Worm (Caenorhabditis elegans) whole organism, late embryonic: ENCODE results near the gene fbxa-215.

Experiments
- C08G9.2 ChIP-seq: sonication (generic microtip); optimal IDR thresholded peaks from 2 replicates; lab custom pipeline; 2016; ENCODE audit warnings: mild to moderate bottlenecking, missing genetic modification characterization, moderate library complexity, missing compliant biosample characterization
- C38D4.7 ChIP-seq: fragments of 200-800 bp; sonication (Bioruptor generic); optimal IDR thresholded peaks from 2 replicates; lab custom pipeline; 2018; ENCODE audit warnings: mild to moderate bottlenecking, missing genetic modification characterization, moderate library complexity, missing compliant biosample characterization
- K02D7.2 ChIP-seq: sonication (generic microtip); optimal IDR thresholded peaks from 2 replicates; lab custom pipeline; 2017; ENCODE audit warnings: mild to moderate bottlenecking, missing genetic modification characterization, missing compliant biosample characterization
- K09A11.1 ChIP-seq: sonication (generic microtip); optimal IDR thresholded peaks from 2 replicates; lab custom pipeline; 2017; ENCODE audit warnings: antibody characterized with exemption, mild to moderate bottlenecking, missing genetic modification characterization, missing compliant biosample characterization; ENCODE audit not compliant: insufficient read depth
- Y22D7AL.16 ChIP-seq: sonication (generic microtip); optimal IDR thresholded peaks from 2 replicates; lab custom pipeline; 2016; ENCODE audit warnings: missing genetic modification characterization, missing compliant biosample characterization
- ama-1 ChIP-seq: fragments of 150-350 bp; optimal IDR thresholded peaks from 2 replicates; lab custom pipeline; 2014
- ceh-18 ChIP-seq: sonication (generic microtip); optimal IDR thresholded peaks from 2 replicates; lab custom pipeline; 2016; ENCODE audit warnings: missing genetic modification characterization, missing compliant biosample characterization
- ceh-24 ChIP-seq: sonication (generic microtip); optimal IDR thresholded peaks from 2 replicates; lab custom pipeline; 2016; ENCODE audit warnings: mild to moderate bottlenecking, missing genetic modification characterization, missing compliant biosample characterization
- ceh-30 ChIP-seq: fragments of 150-350 bp; optimal IDR thresholded peaks from 2 replicates; lab custom pipeline; 2014; ENCODE audit warnings: missing biosample characterization, missing genetic modification characterization
- ceh-34 ChIP-seq: sonication (generic microtip); optimal IDR thresholded peaks from 2 replicates; lab custom pipeline; 2016; ENCODE audit warnings: mild to moderate bottlenecking, missing genetic modification characterization, missing compliant biosample characterization
- ceh-6 ChIP-seq: fragments of 200-800 bp; sonication (Bioruptor generic); optimal IDR thresholded peaks from 2 replicates; lab custom pipeline; 2018; ENCODE audit warnings: mild to moderate bottlenecking, missing genetic modification characterization, missing compliant biosample characterization
- ceh-9 ChIP-seq: sonication (generic microtip); optimal IDR thresholded peaks from 2 replicates; lab custom pipeline; 2016; ENCODE audit warnings: mild to moderate bottlenecking, missing genetic modification characterization, inconsistent platforms, missing compliant biosample characterization
- che-1 ChIP-seq: sonication (generic microtip); optimal IDR thresholded peaks from 2 replicates; lab custom pipeline; 2016; ENCODE audit warnings: mild to moderate bottlenecking, missing genetic modification characterization, missing compliant biosample characterization
- elt-4 ChIP-seq: sonication (generic microtip); optimal IDR thresholded peaks from 2 replicates; lab custom pipeline; 2016; ENCODE audit warnings: missing genetic modification characterization, missing compliant biosample characterization
- ets-4 ChIP-seq: sonication (generic microtip); optimal IDR thresholded peaks from 2 replicates; lab custom pipeline; 2016; ENCODE audit warnings: missing genetic modification characterization, missing compliant biosample characterization
- fax-1 ChIP-seq: sonication (generic microtip); optimal IDR thresholded peaks from 2 replicates; lab custom pipeline; 2016; ENCODE audit warnings: missing genotype, missing genetic modification characterization, missing compliant biosample characterization
- fkh-10 ChIP-seq: fragments of 150-350 bp; optimal IDR thresholded peaks from 2 replicates; lab custom pipeline; 2014; ENCODE audit warnings: missing biosample characterization, missing genetic modification reagents, missing genetic modification characterization
- fkh-6 ChIP-seq: sonication (generic microtip); optimal IDR thresholded peaks from 2 replicates; lab custom pipeline; 2016; ENCODE audit warnings: missing genetic modification characterization, missing compliant biosample characterization
- hlh-13 ChIP-seq: fragments of 200-800 bp; sonication (Bioruptor generic); optimal IDR thresholded peaks from 2 replicates; lab custom pipeline; 2018; ENCODE audit warnings: mild to moderate bottlenecking, missing genetic modification characterization, missing compliant biosample characterization
- hlh-30 ChIP-seq: sonication (generic microtip); optimal IDR thresholded peaks from 2 replicates; lab custom pipeline; 2017; ENCODE audit warnings: antibody characterized with exemption, missing genetic modification characterization, missing compliant biosample characterization; ENCODE audit not compliant: insufficient read depth
- hlh-6 ChIP-seq: sonication (generic microtip); optimal IDR thresholded peaks from 2 replicates; lab custom pipeline; 2016; ENCODE audit warnings: missing genotype, missing genetic modification characterization, missing compliant biosample characterization
- hlh-8 ChIP-seq: sonication (generic microtip); optimal IDR thresholded peaks from 2 replicates; lab custom pipeline; 2016; ENCODE audit warnings: missing genotype, missing genetic modification characterization, missing compliant biosample characterization
- lim-6 ChIP-seq: sonication (generic microtip); optimal IDR thresholded peaks from 2 replicates; lab custom pipeline; 2016; ENCODE audit warnings: missing genetic modification characterization, missing compliant biosample characterization
- madf-2 ChIP-seq: sonication (generic microtip); optimal IDR thresholded peaks from 2 replicates; lab custom pipeline; 2017; ENCODE audit warnings: missing genetic modification characterization, missing compliant biosample characterization
- nhr-11 ChIP-seq: fragments of 150-350 bp; optimal IDR thresholded peaks from 2 replicates; lab custom pipeline; 2014; ENCODE audit warnings: missing biosample characterization, missing genetic modification characterization
- nhr-232 ChIP-seq: sonication (generic microtip); optimal IDR thresholded peaks from 2 replicates; lab custom pipeline; 2016; ENCODE audit warnings: missing genetic modification characterization, missing compliant biosample characterization
- npax-4 ChIP-seq: sonication (generic microtip); optimal IDR thresholded peaks from 2 replicates; lab custom pipeline; 2016; ENCODE audit warnings: missing genetic modification characterization, missing compliant biosample characterization
- odd-2 ChIP-seq: sonication (generic microtip); optimal IDR thresholded peaks from 2 replicates; lab custom pipeline; 2017; ENCODE audit warnings: antibody characterized with exemption, mild to moderate bottlenecking, missing genetic modification characterization, missing compliant biosample characterization
- pag-3 ChIP-seq: sonication (generic microtip); optimal IDR thresholded peaks from 2 replicates; lab custom pipeline; 2016; ENCODE audit warnings: missing compliant biosample characterization, missing genetic modification characterization, borderline replicate concordance
- pha-2 ChIP-seq: sonication (generic microtip); optimal IDR thresholded peaks from 2 replicates; lab custom pipeline; 2017; ENCODE audit warnings: mild to moderate bottlenecking, missing genetic modification characterization, missing compliant biosample characterization
- pha-4 ChIP-seq: fragments of 150-350 bp; optimal IDR thresholded peaks from 2 replicates; lab custom pipeline; 2018; ENCODE audit warnings: missing biosample characterization, missing genetic modification reagents, missing genetic modification characterization
- rnt-1 ChIP-seq: sonication (generic microtip); optimal IDR thresholded peaks from 2 replicates; lab custom pipeline; 2016; ENCODE audit warnings: missing genetic modification characterization, missing compliant biosample characterization
- sox-2 ChIP-seq: fragments of 200-800 bp; sonication (Bioruptor generic); IDR thresholded peaks from 2 replicates; pipeline ENCODE4 v1.3.6; 2022; ENCODE audit warnings: missing genetic modification reagents, missing genetic modification characterization, missing compliant biosample characterization
- sox-4 ChIP-seq: sonication (generic microtip); optimal IDR thresholded peaks from 2 replicates; lab custom pipeline; 2017; ENCODE audit warnings: mild to moderate bottlenecking, missing genetic modification characterization, inconsistent platforms, missing compliant biosample characterization
- tbx-2 ChIP-seq: sonication (generic microtip); optimal IDR thresholded peaks from 2 replicates; lab custom pipeline; 2016; ENCODE audit warnings: missing genetic modification characterization, missing compliant biosample characterization
- tbx-7 ChIP-seq: sonication (generic microtip); optimal IDR thresholded peaks from 2 replicates; lab custom pipeline; 2016; ENCODE audit warnings: missing genotype, missing genetic modification characterization, missing compliant biosample characterization
- ttx-3 ChIP-seq: sonication (generic microtip); optimal IDR thresholded peaks from 2 replicates; lab custom pipeline; 2016; ENCODE audit warnings: missing genetic modification reagents, missing genetic modification characterization, missing compliant biosample characterization
- unc-3 ChIP-seq, 2 experiments: fragments of 200-800 bp in 1 of 2; sonication (Bioruptor generic) in 1 of 2; sonication (generic microtip) in 1 of 2; conservative IDR thresholded peaks in 1 of 2; optimal IDR thresholded peaks in 1 of 2; 2 replicates each; pipeline versions ENCODE4 v1.3.6 to Lab custom; 2016 to 2022; ENCODE audit warnings: missing compliant biosample characterization in 2 of 2, missing genetic modification characterization in 2 of 2, missing genetic modification reagents in 1 of 2
- unc-42 ChIP-seq: sonication (generic microtip); optimal IDR thresholded peaks from 2 replicates; lab custom pipeline; 2016; ENCODE audit warnings: missing genotype, missing genetic modification characterization, missing compliant biosample characterization

The fbxa-215 gene

ce11 chrIV:13632613-13633012, 34.1 kb downstream of the fbxa-215 start:
- no peak for TF ChIP-seq hlh-8
- TF ChIP-seq C08G9.2 (tag; lab: Kevin White, UChicago): no peak
- TF ChIP-seq rnt-1: no peak
- no peak for TF ChIP-seq pha-4 (tag; lab: Kevin White, UChicago)
- no peak for TF ChIP-seq madf-2 (tag; lab: Kevin White, UChicago)
- TF ChIP-seq ttx-3 (tag; lab: Kevin White, UChicago): no peak
- no peak for TF ChIP-seq nhr-232 (tag; lab: Kevin White, UChicago)
- no peak for TF ChIP-seq che-1 (tag; lab: Kevin White, UChicago)
- TF ChIP-seq C38D4.7: no peak
- no peak for TF ChIP-seq pha-2 (tag; lab: Kevin White, UChicago)

- no peak for TF ChIP-seq unc-3 (GFP tag; conservative IDR thresholded peaks at IDR 0.05; lab: Robert Waterston, UW)
- no peak for TF ChIP-seq unc-3 (tag; optimal IDR thresholded peaks at IDR 0.05; lab: Kevin White, UChicago)
- no peak for TF ChIP-seq sox-2
- no peak for TF ChIP-seq hlh-6 (tag; lab: Kevin White, UChicago)
- no peak for TF ChIP-seq sox-4 (tag; lab: Kevin White, UChicago)
- TF ChIP-seq ceh-9 (tag; lab: Kevin White, UChicago): no peak
- no peak for TF ChIP-seq madf-2 (tag; lab: Kevin White, UChicago)
- TF ChIP-seq ets-4 (tag; lab: Kevin White, UChicago): no peak
- no peak for TF ChIP-seq pag-3 (tag; lab: Kevin White, UChicago)
- TF ChIP-seq hlh-13: no peak
- no peak for TF ChIP-seq ceh-34 (tag; lab: Kevin White, UChicago)
- no peak for TF ChIP-seq tbx-7 (tag; lab: Kevin White, UChicago)
Observed at ce11 chrIV:13626469-13626868, 40.2 kb downstream of the fbxa-215 start, which contains the start of gene sru-21. Gene sru-21 (plus strand): TSS chrIV:13626769.

- no peak for TF ChIP-seq nhr-11 (tag; lab: Kevin White, UChicago)
- TF ChIP-seq che-1 (tag; lab: Kevin White, UChicago): no peak
- no peak for TF ChIP-seq tbx-2 (tag; lab: Kevin White, UChicago)
- no peak for TF ChIP-seq fkh-10 (GFP tag; lab: Kevin White, UChicago)
- TF ChIP-seq hlh-6 (tag; lab: Kevin White, UChicago): no peak
- no peak for TF ChIP-seq tbx-7 (tag; lab: Kevin White, UChicago)
- no peak for TF ChIP-seq odd-2 (tag; lab: Kevin White, UChicago)
- TF ChIP-seq fkh-6: no peak
- no peak for TF ChIP-seq K09A11.1
- TF ChIP-seq unc-3 (GFP tag; conservative IDR thresholded peaks at IDR 0.05; lab: Robert Waterston, UW): no peak
- no peak for TF ChIP-seq unc-3 (tag; optimal IDR thresholded peaks at IDR 0.05; lab: Kevin White, UChicago)
- TF ChIP-seq unc-42 (tag; lab: Kevin White, UChicago): no peak
- TF ChIP-seq hlh-30: no peak
- TF ChIP-seq ceh-34 (tag; lab: Kevin White, UChicago): no peak
- TF ChIP-seq fax-1 (tag; lab: Kevin White, UChicago): no peak
- no peak for TF ChIP-seq K02D7.2 (tag; lab: Kevin White, UChicago)
Observed at ce11 chrIV:13623533-13623932, 43.2 kb downstream of the fbxa-215 start, which contains the start of gene C08F11.1. Gene C08F11.1 (plus strand): TSS chrIV:13623833.

ce11 chrIV:13619203-13619602, 47.5 kb downstream of the fbxa-215 start, which contains the start of gene C08F11.3:
Gene C08F11.3 (plus strand): TSS chrIV:13619503.
- TF ChIP-seq npax-4 (tag; lab: Kevin White, UChicago) (no peak), lim-6 (no peak), nhr-11 (tag; lab: Kevin White, UChicago) (no peak), ceh-9 (tag; lab: Kevin White, UChicago) (no peak), sox-4 (tag; lab: Kevin White, UChicago) (no peak), ceh-24 (tag; lab: Kevin White, UChicago) (no peak), elt-4 (tag; lab: Kevin White, UChicago) (no peak), ama-1 (lab: Kevin White, UChicago) (no peak), ceh-6 (GFP tag; lab: Kevin White, UChicago) (no peak), ets-4 (tag; lab: Kevin White, UChicago) (no peak), hlh-13 (no peak), ceh-30 (tag; lab: Kevin White, UChicago) (no peak), madf-2 (tag; lab: Kevin White, UChicago) (no peak), Y22D7AL.16 (tag; lab: Kevin White, UChicago) (no peak), rnt-1 (no peak), ceh-18 (no peak)
